In genomic region chr3R:23942965-23943413, dm6 we compare ENCODE assay signal across 5 fruit fly cellular contexts.
A peak's percentile ranks its signal among the peaks of the same experiment; 100 is the strongest.
TF ChIP-seq lines count a peak whose summit lies in the region.

Gene Gdh (minus strand): TSS chr3R:23943101.

- no peak for TF ChIP-seq CTCF in whole organism, embryonic (GFP tag; optimal IDR thresholded peaks at IDR 0.05; lab: Kevin White, UChicago)

TF ChIP-seq in whole organism, adult, 20 proteins besides CTCF, POLR2A, EP300 and RAD21 (continues in another document):
- TF ChIP-seq Mnt (GFP tag; optimal IDR thresholded peaks at IDR 0.05; lab: Kevin White, UChicago): peak; percentile 74
- no peak for TF ChIP-seq CG14711 (tag; optimal IDR thresholded peaks at IDR 0.05; lab: Kevin White, UChicago)
- TF ChIP-seq Hr96 (GFP tag; optimal IDR thresholded peaks at IDR 0.05; lab: Kevin White, UChicago): peak; percentile 46
- peak; percentile 49 for TF ChIP-seq CG11617 (GFP tag; optimal IDR thresholded peaks at IDR 0.05; lab: Kevin White, UChicago)
- TF ChIP-seq toe (GFP tag; optimal IDR thresholded peaks at IDR 0.05; lab: Kevin White, UChicago): no peak
- peak; percentile 24 for TF ChIP-seq CG33017 (tag; optimal IDR thresholded peaks at IDR 0.05; lab: Kevin White, UChicago)
- TF ChIP-seq ovo (GFP tag; optimal IDR thresholded peaks at IDR 0.05; lab: Kevin White, UChicago): no peak
- TF ChIP-seq tj (GFP tag; optimal IDR thresholded peaks at IDR 0.05; lab: Kevin White, UChicago): peak; percentile 27
- peak; percentile 66 for TF ChIP-seq CG1620 (GFP tag; optimal IDR thresholded peaks at IDR 0.05; lab: Kevin White, UChicago)
- peak; percentile 53 for TF ChIP-seq bab1 (GFP tag; optimal IDR thresholded peaks at IDR 0.05; lab: Kevin White, UChicago)
- peak; percentile 16 for TF ChIP-seq Crg-1 (GFP tag; optimal IDR thresholded peaks at IDR 0.05; lab: Kevin White, UChicago)
- TF ChIP-seq kay (GFP tag; lab: Kevin White, UChicago; ENCODE audit: borderline replicate concordance): no peak
- TF ChIP-seq CG7101 (tag; optimal IDR thresholded peaks at IDR 0.05; lab: Kevin White, UChicago): peak; percentile 34
- TF ChIP-seq Clk (GFP tag; optimal IDR thresholded peaks at IDR 0.05; lab: Kevin White, UChicago): no peak
- no peak for TF ChIP-seq CG7045 (GFP tag; optimal IDR thresholded peaks at IDR 0.05; lab: Kevin White, UChicago)
- TF ChIP-seq pad (GFP tag; optimal IDR thresholded peaks at IDR 0.05; lab: Kevin White, UChicago): no peak
- no peak for TF ChIP-seq CG5204 (GFP tag; optimal IDR thresholded peaks at IDR 0.05; lab: Kevin White, UChicago)
- TF ChIP-seq cic (GFP tag; optimal IDR thresholded peaks at IDR 0.05; lab: Kevin White, UChicago): peak; percentile 44
- TF ChIP-seq cnc (optimal IDR thresholded peaks at IDR 0.05; lab: Kevin White, UChicago): no peak

TF ChIP-seq in whole organism, embryonic, 481 proteins besides CTCF, POLR2A, EP300 and RAD21 (continues in another document):
- TF ChIP-seq exex (tag; optimal IDR thresholded peaks at IDR 0.05; lab: Kevin White, UChicago) (peak; percentile 36), Trl (optimal IDR thresholded peaks at IDR 0.05; lab: Kevin White, UChicago) (peak; percentile 53 to 69), Trl (GFP tag; optimal IDR thresholded peaks at IDR 0.05; lab: Kevin White, UChicago) (peak; percentile 24), HmgD (GFP tag; optimal IDR thresholded peaks at IDR 0.05; lab: Kevin White, UChicago) (no peak), Ada2b (GFP tag; IDR thresholded peaks at IDR 0.05; lab: Robert Waterston, UW) (no peak), CG4404 (GFP tag; IDR thresholded peaks at IDR 0.05; lab: Robert Waterston, UW) (no peak; the same call in 1 of the 2 replicates), CG2678 (tag; optimal IDR thresholded peaks at IDR 0.05; lab: Kevin White, UChicago) (peak; percentile 31), Dp (GFP tag; optimal IDR thresholded peaks at IDR 0.05; lab: Kevin White, UChicago) (no peak), dpn (GFP tag; optimal IDR thresholded peaks at IDR 0.05; lab: Kevin White, UChicago) (peak in 1 of 2 experiments; percentile 13), sisA (GFP tag; IDR thresholded peaks at IDR 0.05; lab: Robert Waterston, UW) (no peak), bcd (GFP tag; optimal IDR thresholded peaks at IDR 0.05; lab: Kevin White, UChicago) (peak; percentile 4), E2f2 (GFP tag; IDR thresholded peaks at IDR 0.05; lab: Robert Waterston, UW) (peak; percentile 47; the same call in 1 of the 2 replicates), repo (GFP tag; optimal IDR thresholded peaks at IDR 0.05; lab: Kevin White, UChicago) (no peak), ci (GFP tag; IDR thresholded peaks at IDR 0.05; lab: Robert Waterston, UW) (peak; percentile 76), phol (tag; optimal IDR thresholded peaks at IDR 0.05; lab: Kevin White, UChicago) (no peak), hkb (optimal IDR thresholded peaks at IDR 0.05; lab: Kevin White, UChicago) (no peak), hkb (GFP tag; IDR thresholded peaks at IDR 0.05; lab: Robert Waterston, UW) (peak; percentile 55; the same call in 1 of the 2 replicates), CG3995 (GFP tag; optimal IDR thresholded peaks at IDR 0.05; lab: Kevin White, UChicago) (peak; percentile 95), CG5245 (GFP tag; optimal IDR thresholded peaks at IDR 0.05; lab: Kevin White, UChicago) (no peak)

TF ChIP-seq in whole organism, prepupa, 60 proteins besides CTCF, POLR2A, EP300 and RAD21 (continues in another document):
- TF ChIP-seq CG9139 (GFP tag; optimal IDR thresholded peaks at IDR 0.05; lab: Kevin White, UChicago): no peak
- TF ChIP-seq CG6163 (GFP tag; IDR thresholded peaks at IDR 0.05; lab: Robert Waterston, UW): peak; percentile 43; the same call in 2 of the 3 replicates
- TF ChIP-seq Eip93F (GFP tag; optimal IDR thresholded peaks at IDR 0.05; lab: Kevin White, UChicago): no peak
- TF ChIP-seq cyc (GFP tag; optimal IDR thresholded peaks at IDR 0.05; lab: Kevin White, UChicago): no peak
- peak; percentile 30 to 40 for TF ChIP-seq ss (GFP tag; optimal IDR thresholded peaks at IDR 0.05; lab: Kevin White, UChicago)
- TF ChIP-seq CG6808 (GFP tag; optimal IDR thresholded peaks at IDR 0.05; lab: Kevin White, UChicago): no peak
- TF ChIP-seq Sox102F (GFP tag; optimal IDR thresholded peaks at IDR 0.05; lab: Kevin White, UChicago): peak; percentile 31
- TF ChIP-seq CG6792 (GFP tag; optimal IDR thresholded peaks at IDR 0.05; lab: Kevin White, UChicago): no peak
- TF ChIP-seq eg (GFP tag; IDR thresholded peaks at IDR 0.05; lab: Robert Waterston, UW): peak; percentile 70; the same call in 2 of the 3 replicates
- TF ChIP-seq dsx (GFP tag; optimal IDR thresholded peaks at IDR 0.05; lab: Kevin White, UChicago; ENCODE audit: poor library complexity, severe bottlenecking): peak; percentile 15
- peak; percentile 62 for TF ChIP-seq Eip78C (GFP tag; lab: Kevin White, UChicago)
- TF ChIP-seq Lpt (GFP tag; optimal IDR thresholded peaks at IDR 0.05; lab: Kevin White, UChicago): no peak
- no peak for TF ChIP-seq fkh (GFP tag; optimal IDR thresholded peaks at IDR 0.05; lab: Kevin White, UChicago)
- no peak for TF ChIP-seq spab (GFP tag; optimal IDR thresholded peaks at IDR 0.05; lab: Kevin White, UChicago)
- no peak for TF ChIP-seq achi (GFP tag; optimal IDR thresholded peaks at IDR 0.05; lab: Kevin White, UChicago)
- no peak for TF ChIP-seq CG6276 (GFP tag; optimal IDR thresholded peaks at IDR 0.05; lab: Kevin White, UChicago)
- TF ChIP-seq Sox15 (GFP tag; optimal IDR thresholded peaks at IDR 0.05; lab: Kevin White, UChicago): no peak
- TF ChIP-seq CG31627 (GFP tag; optimal IDR thresholded peaks at IDR 0.05; lab: Kevin White, UChicago): no peak
- no peak for TF ChIP-seq Ets21C (GFP tag; optimal IDR thresholded peaks at IDR 0.05; lab: Kevin White, UChicago)
- TF ChIP-seq CG10631 (GFP tag; optimal IDR thresholded peaks at IDR 0.05; lab: Kevin White, UChicago): no peak

TF ChIP-seq in whole organism, pupa, 21 proteins besides CTCF, POLR2A, EP300 and RAD21 (continues in another document):
- TF ChIP-seq Pif1B (GFP tag; optimal IDR thresholded peaks at IDR 0.05; lab: Kevin White, UChicago) (no peak), Pif1A (GFP tag; optimal IDR thresholded peaks at IDR 0.05; lab: Kevin White, UChicago) (peak; percentile 12), fd96Ca (GFP tag; IDR thresholded peaks at IDR 0.05; lab: Robert Waterston, UW) (peak; percentile 19; the same call in 1 of the 3 replicates), CG17806 (tag; optimal IDR thresholded peaks at IDR 0.05; lab: Kevin White, UChicago) (no peak), CG34367 (tag; optimal IDR thresholded peaks at IDR 0.05; lab: Kevin White, UChicago) (no peak), D1 (tag; optimal IDR thresholded peaks at IDR 0.05; lab: Kevin White, UChicago) (no peak), rn (GFP tag; IDR thresholded peaks at IDR 0.05; lab: Robert Waterston, UW) (no peak), CG15710 (tag; optimal IDR thresholded peaks at IDR 0.05; lab: Kevin White, UChicago) (no peak), CG4496 (GFP tag; IDR thresholded peaks at IDR 0.05; lab: Robert Waterston, UW) (peak; percentile 72; the same call in 2 of the 3 replicates), EcR (GFP tag; optimal IDR thresholded peaks at IDR 0.05; lab: Kevin White, UChicago) (peak; percentile 23), CG13204 (GFP tag; optimal IDR thresholded peaks at IDR 0.05; lab: Kevin White, UChicago) (peak; percentile 34), Snoo (tag; optimal IDR thresholded peaks at IDR 0.05; lab: Kevin White, UChicago) (peak; percentile 39), gl (tag; optimal IDR thresholded peaks at IDR 0.05; lab: Kevin White, UChicago) (no peak), CG8301 (tag; optimal IDR thresholded peaks at IDR 0.05; lab: Kevin White, UChicago) (no peak), CG10348 (GFP tag; IDR thresholded peaks at IDR 0.05; lab: Robert Waterston, UW) (no peak), CG32121 (GFP tag; IDR thresholded peaks at IDR 0.05; lab: Robert Waterston, UW) (peak; percentile 20; the same call in 1 of the 2 replicates), CG9948 (tag; optimal IDR thresholded peaks at IDR 0.05; lab: Kevin White, UChicago) (no peak), CG12605 (GFP tag; IDR thresholded peaks at IDR 0.05; lab: Robert Waterston, UW) (peak; percentile 57; the same call in 1 of the 2 replicates), CG14655 (GFP tag; optimal IDR thresholded peaks at IDR 0.05; lab: Kevin White, UChicago) (no peak), Ets98B (GFP tag; IDR thresholded peaks at IDR 0.05; lab: Robert Waterston, UW) (peak; percentile 60; the same call in 1 of the 2 replicates)

TF ChIP-seq in whole organism, wandering third instar larva, 38 proteins besides CTCF, POLR2A, EP300 and RAD21 (continues in another document):
- TF ChIP-seq Abd-B (GFP tag; optimal IDR thresholded peaks at IDR 0.05; lab: Kevin White, UChicago) (no peak), CG9705 (GFP tag; optimal IDR thresholded peaks at IDR 0.05; lab: Kevin White, UChicago) (no peak), dl (GFP tag; optimal IDR thresholded peaks at IDR 0.05; lab: Kevin White, UChicago; ENCODE audit: insufficient read depth in 1 of 2, partially characterized antibody in 2 of 2) (peak; percentile 42 to 76), br (GFP tag; optimal IDR thresholded peaks at IDR 0.05; lab: Kevin White, UChicago) (no peak), sv (GFP tag; optimal IDR thresholded peaks at IDR 0.05; lab: Kevin White, UChicago) (no peak), dsf (GFP tag; optimal IDR thresholded peaks at IDR 0.05; lab: Kevin White, UChicago; ENCODE audit: borderline replicate concordance) (no peak), brk (GFP tag; optimal IDR thresholded peaks at IDR 0.05; lab: Kevin White, UChicago) (no peak), Sp1 (GFP tag; optimal IDR thresholded peaks at IDR 0.05; lab: Kevin White, UChicago) (peak; percentile 33), Hr83 (GFP tag; optimal IDR thresholded peaks at IDR 0.05; lab: Kevin White, UChicago; ENCODE audit: poor library complexity, severe bottlenecking) (no peak), foxo (GFP tag; optimal IDR thresholded peaks at IDR 0.05; lab: Kevin White, UChicago) (no peak), woc (GFP tag; optimal IDR thresholded peaks at IDR 0.05; lab: Kevin White, UChicago) (no peak), psq (GFP tag; optimal IDR thresholded peaks at IDR 0.05; lab: Kevin White, UChicago) (no peak), Dfd (GFP tag; optimal IDR thresholded peaks at IDR 0.05; lab: Kevin White, UChicago) (no peak), HLH106 (tag; optimal IDR thresholded peaks at IDR 0.05; lab: Kevin White, UChicago) (peak; percentile 15), fru (GFP tag; optimal IDR thresholded peaks at IDR 0.05; lab: Kevin White, UChicago) (no peak), h (GFP tag; optimal IDR thresholded peaks at IDR 0.05; lab: Kevin White, UChicago) (peak; percentile 33), ey (GFP tag; optimal IDR thresholded peaks at IDR 0.05; lab: Kevin White, UChicago) (no peak), lola (GFP tag; optimal IDR thresholded peaks at IDR 0.05; lab: Kevin White, UChicago) (no peak), rgr (GFP tag; optimal IDR thresholded peaks at IDR 0.05; lab: Kevin White, UChicago) (peak; percentile 18), Dif (GFP tag; optimal IDR thresholded peaks at IDR 0.05; lab: Kevin White, UChicago; ENCODE audit: partially characterized antibody) (peak; percentile 85), Hnf4 (GFP tag; optimal IDR thresholded peaks at IDR 0.05; lab: Kevin White, UChicago) (no peak), GATAd (GFP tag; optimal IDR thresholded peaks at IDR 0.05; lab: Kevin White, UChicago) (no peak), pan (optimal IDR thresholded peaks at IDR 0.05; lab: Kevin White, UChicago) (no peak)
